Worm (Caenorhabditis elegans) whole organism, L1 larva: ENCODE data around the gene nhr-90.

Source experiments
- lin-15B ChIP-seq: fragments of 150-350 bp; sonication (generic microtip); optimal IDR thresholded peaks from 3 replicates; lab custom pipeline; 2014; ENCODE audit warnings: missing biosample characterization, missing genetic modification characterization
- nhr-76 ChIP-seq: sonication (generic microtip); optimal IDR thresholded peaks from 2 replicates; lab custom pipeline; 2017; ENCODE audit warnings: missing biosample characterization, missing genetic modification characterization
- skn-1 ChIP-seq: fragments of 150-350 bp; optimal IDR thresholded peaks from 2 replicates; lab custom pipeline; 2014; ENCODE audit warnings: missing biosample characterization, missing genetic modification characterization

- TF ChIP-seq lin-15B (no peak), nhr-76 (no peak), skn-1 (tag; lab: Kevin White, UChicago) (no peak)
These were observed 10.5 kb upstream of the nhr-90 start for ce11 chrV:599783-600182.
